Fruit fly (Drosophila melanogaster): Measurements from ENCODE around the gene Wdr82.

The Wdr82 gene

DNA sequence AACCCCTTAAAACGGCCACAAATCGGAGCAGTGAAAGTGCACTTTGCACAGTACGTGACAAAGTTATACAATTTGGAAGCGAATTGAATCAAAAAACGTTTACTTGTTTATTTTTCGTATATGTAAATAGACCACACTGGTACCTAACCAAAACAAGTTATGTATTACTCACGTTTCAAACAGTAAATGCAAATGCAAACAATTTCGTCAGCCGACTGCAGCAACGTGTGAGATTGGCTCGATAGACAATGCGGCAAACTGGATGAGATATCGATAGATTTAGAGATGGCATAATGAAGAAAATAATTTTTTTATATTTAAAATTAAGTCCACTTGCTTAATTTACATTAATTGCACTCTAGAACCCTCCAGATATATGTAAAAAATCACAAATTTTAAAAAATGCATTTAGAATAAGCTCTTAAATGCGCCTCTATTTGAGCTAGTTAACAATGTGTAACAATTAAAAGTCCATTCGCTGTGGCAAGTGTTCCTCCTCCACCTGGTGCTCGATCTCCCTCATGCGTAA is 7.3 kb downstream of the Wdr82 start, which contains the start of gene AlaRS (continued):
- TF ChIP-seq Fer1 (GFP tag; optimal IDR thresholded peaks at IDR 0.05) = peak; percentile 57
- TF ChIP-seq Antp (GFP tag; optimal IDR thresholded peaks at IDR 0.05) = no peak
- TF ChIP-seq CG7839 (tag; optimal IDR thresholded peaks at IDR 0.05) = peak; percentile 46
- no peak for TF ChIP-seq sr (GFP tag; IDR thresholded peaks at IDR 0.05)
- 0 out of 3 replicates have a peak, but pooled peaks have one; percentile 26 for TF ChIP-seq CG34422 (GFP tag; IDR thresholded peaks at IDR 0.05)
- peak; percentile 67 for TF ChIP-seq CG10267 (tag; optimal IDR thresholded peaks at IDR 0.05)
- TF ChIP-seq luna (GFP tag; optimal IDR thresholded peaks at IDR 0.05) = no peak
- TF ChIP-seq CG2889 (GFP tag; IDR thresholded peaks at IDR 0.05) = no peak
- TF ChIP-seq ERR (GFP tag; optimal IDR thresholded peaks at IDR 0.05) = no peak
- TF ChIP-seq Usf (GFP tag; optimal IDR thresholded peaks at IDR 0.05) = no peak
- no peak for TF ChIP-seq sd (tag; optimal IDR thresholded peaks at IDR 0.05)
- TF ChIP-seq maf-S (GFP tag; optimal IDR thresholded peaks at IDR 0.05) = no peak
- TF ChIP-seq CG7928 (GFP tag; optimal IDR thresholded peaks at IDR 0.05) = no peak
- no peak for TF ChIP-seq CG8765 (GFP tag; IDR thresholded peaks at IDR 0.05)
- peak; percentile 75 for TF ChIP-seq sna (GFP tag; IDR thresholded peaks at IDR 0.05; ENCODE audit: partially characterized antibody)
- TF ChIP-seq phol (tag; optimal IDR thresholded peaks at IDR 0.05) = peak; percentile 42
- no peak for TF ChIP-seq tna (GFP tag; IDR thresholded peaks at IDR 0.05; ENCODE audit: partially characterized antibody)
- peak; percentile 20 for TF ChIP-seq CG13624 (GFP tag; optimal IDR thresholded peaks at IDR 0.05)
- no peak for TF ChIP-seq CG1529 (GFP tag; optimal IDR thresholded peaks at IDR 0.05)
- peak; percentile 17 for TF ChIP-seq CG6683 (GFP tag; optimal IDR thresholded peaks at IDR 0.05)
- TF ChIP-seq usp (GFP tag; optimal IDR thresholded peaks at IDR 0.05) = no peak
- peak; percentile 68 for TF ChIP-seq bigmax (GFP tag; optimal IDR thresholded peaks at IDR 0.05)
- TF ChIP-seq CG9817 (tag; optimal IDR thresholded peaks at IDR 0.05) = no peak
- peak; percentile 24; the same call in 1 of the 2 replicates for TF ChIP-seq CG6689 (GFP tag; IDR thresholded peaks at IDR 0.05)
- TF ChIP-seq CG2120 (GFP tag; optimal IDR thresholded peaks at IDR 0.05) = peak; percentile 66
- TF ChIP-seq Hr39 (optimal IDR thresholded peaks at IDR 0.05) = no peak
- TF ChIP-seq Opbp (GFP tag; IDR thresholded peaks at IDR 0.05; ENCODE audit: partially characterized antibody) = peak; percentile 50; the same call in 1 of the 3 replicates
- no peak for TF ChIP-seq jing (GFP tag; optimal IDR thresholded peaks at IDR 0.05)
- peak; percentile 36; the same call in 1 of the 2 replicates for TF ChIP-seq nerfin-2 (GFP tag; IDR thresholded peaks at IDR 0.05; ENCODE audit: partially characterized antibody)
- no peak for TF ChIP-seq CG9215 (GFP tag; IDR thresholded peaks at IDR 0.05)
- TF ChIP-seq CG8281 (tag; optimal IDR thresholded peaks at IDR 0.05) = no peak
- no peak for TF ChIP-seq pnt (GFP tag; optimal IDR thresholded peaks at IDR 0.05)
- TF ChIP-seq CG12769 (tag; optimal IDR thresholded peaks at IDR 0.05) = no peak
- TF ChIP-seq al (GFP tag; IDR thresholded peaks at IDR 0.05) = no peak
- TF ChIP-seq Atf6 (GFP tag; IDR thresholded peaks at IDR 0.05) = no peak
- peak in 1 of 2 experiments; percentile 9 for TF ChIP-seq Eip74EF (GFP tag; optimal IDR thresholded peaks at IDR 0.05)
- TF ChIP-seq sqz (GFP tag; optimal IDR thresholded peaks at IDR 0.05) = peak; percentile 14
- TF ChIP-seq sug (tag; optimal IDR thresholded peaks at IDR 0.05) = peak; percentile 33
- no peak for TF ChIP-seq Ada2b (GFP tag; IDR thresholded peaks at IDR 0.05)
- TF ChIP-seq cwo (GFP tag; optimal IDR thresholded peaks at IDR 0.05) = peak; percentile 44
- TF ChIP-seq Hey (tag; optimal IDR thresholded peaks at IDR 0.05) = no peak
- TF ChIP-seq CrebB (tag; optimal IDR thresholded peaks at IDR 0.05) = no peak
- no peak for TF ChIP-seq CG13123 (GFP tag; optimal IDR thresholded peaks at IDR 0.05)
- TF ChIP-seq B-H1 (GFP tag; IDR thresholded peaks at IDR 0.05) = no peak
- peak; percentile 16; the same call in 1 of the 3 replicates for TF ChIP-seq zfh1 (GFP tag; IDR thresholded peaks at IDR 0.05)
- TF ChIP-seq wor (GFP tag; IDR thresholded peaks at IDR 0.05) = no peak
- no peak for TF ChIP-seq abd-A (tag; optimal IDR thresholded peaks at IDR 0.05)
- no peak for TF ChIP-seq otp (GFP tag; IDR thresholded peaks at IDR 0.05)
- TF ChIP-seq CG2678 (tag; optimal IDR thresholded peaks at IDR 0.05) = peak; percentile 50
- TF ChIP-seq Pdp1 (GFP tag; optimal IDR thresholded peaks at IDR 0.05) = peak in 1 of 2 experiments; percentile 60
- TF ChIP-seq ro (GFP tag; IDR thresholded peaks at IDR 0.05) = no peak

Data from whole organism, embryonic.